Fruit fly (Drosophila melanogaster) whole organism, prepupa: ENCODE data around the gene Klp61F.

ENCODE experiments used
- CG10631 ChIP-seq: fragments of 200-800 bp; sonication (Bioruptor generic); optimal IDR thresholded peaks from 2 replicates; lab custom pipeline; 2016; ENCODE audit warnings: missing biosample characterization, missing genetic modification characterization
- esn ChIP-seq: fragments of 200-800 bp; sonication (Bioruptor generic); optimal IDR thresholded peaks from 2 replicates; lab custom pipeline; 2016; ENCODE audit warnings: missing biosample characterization, mild to moderate bottlenecking, missing genetic modification characterization, moderate library complexity
- fkh ChIP-seq: fragments of 200-800 bp; sonication (Bioruptor generic); optimal IDR thresholded peaks from 3 replicates; lab custom pipeline; 2017; ENCODE audit warnings: missing biosample characterization, mild to moderate bottlenecking, missing genetic modification characterization, moderate library complexity
- spab ChIP-seq: fragments of 200-800 bp; sonication (Bioruptor generic); optimal IDR thresholded peaks from 2 replicates; lab custom pipeline; 2017; ENCODE audit warnings: missing biosample characterization, mild to moderate bottlenecking, missing genetic modification characterization, missing genetic modification reagents

dm6 chr3L:1195202-1195601 lies 50.5 kb downstream of the Klp61F start, which contains the start of gene LysX:
- no peak for TF ChIP-seq fkh (GFP tag; lab: Kevin White, UChicago)
- no peak for TF ChIP-seq CG10631 (GFP tag; lab: Kevin White, UChicago)
- no peak for TF ChIP-seq esn
- TF ChIP-seq spab (GFP tag; lab: Kevin White, UChicago) = no peak
